Worm (Caenorhabditis elegans): ENCODE measurements around the gene lys-10.

DNA sequence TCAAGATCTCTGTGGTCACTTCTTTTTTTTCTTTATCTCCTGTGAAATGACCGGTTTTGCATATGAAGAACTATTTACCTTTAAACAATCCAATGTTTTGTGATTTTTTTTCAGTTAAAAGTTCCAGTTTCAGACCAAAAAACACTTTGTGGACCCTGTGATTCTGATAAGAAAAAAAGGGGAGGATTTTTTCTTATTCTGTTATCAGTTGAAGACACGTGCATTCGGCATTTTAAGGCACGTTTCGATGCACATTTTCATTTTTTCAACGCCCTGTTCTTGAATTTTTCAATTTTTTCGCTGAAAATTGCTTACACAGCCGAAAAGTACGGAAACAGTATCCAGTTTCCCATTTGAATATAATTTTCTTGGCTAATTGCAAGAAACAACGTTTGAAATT is 33.7 kb downstream of the lys-10 start, which contains the start of gene aagr-1:
- TF ChIP-seq nhr-77 (tag; optimal IDR thresholded peaks at IDR 0.05) (no peak), blmp-1 (tag; optimal IDR thresholded peaks at IDR 0.05) (no peak), C34B4.2 (tag; optimal IDR thresholded peaks at IDR 0.05) (no peak), unc-62 (GFP tag; optimal IDR thresholded peaks at IDR 0.05) (no peak)
